Worm (Caenorhabditis elegans) whole organism, dauer: Measurements from ENCODE around the gene F10D7.3.

ENCODE experiments used
- unc-62 ChIP-seq: sonication (generic microtip); optimal IDR thresholded peaks from 2 replicates; lab custom pipeline; 2017; ENCODE audit warnings: missing biosample characterization, missing genetic modification reagents, missing genetic modification characterization

The F10D7.3 gene

DNA sequence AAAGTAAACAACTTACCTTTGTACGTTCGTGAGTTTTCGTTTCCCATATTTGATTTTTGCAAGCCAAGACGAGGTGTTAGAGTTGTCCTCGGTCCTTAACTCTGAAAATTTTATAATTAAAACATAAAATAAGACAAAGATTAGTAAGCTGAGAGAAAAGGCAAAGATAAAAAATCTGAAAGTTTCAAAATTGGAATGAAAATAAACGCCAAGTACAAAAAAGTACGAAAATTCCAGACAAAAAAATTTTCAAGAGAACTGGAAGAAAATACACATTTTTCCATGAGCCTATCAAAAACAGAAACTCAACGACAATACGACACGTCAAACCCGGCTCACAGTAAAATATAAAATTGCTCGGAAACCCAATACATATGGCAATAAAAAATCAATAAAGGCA is 17.1 kb upstream of the F10D7.3 start, which contains the start of gene F10D7.5:
Gene F10D7.5 (minus strand): TSS at position 101 of the 400 bp plus-strand sequence.
- no peak for TF ChIP-seq unc-62 (GFP tag; lab: Kevin White, UChicago)

DNA sequence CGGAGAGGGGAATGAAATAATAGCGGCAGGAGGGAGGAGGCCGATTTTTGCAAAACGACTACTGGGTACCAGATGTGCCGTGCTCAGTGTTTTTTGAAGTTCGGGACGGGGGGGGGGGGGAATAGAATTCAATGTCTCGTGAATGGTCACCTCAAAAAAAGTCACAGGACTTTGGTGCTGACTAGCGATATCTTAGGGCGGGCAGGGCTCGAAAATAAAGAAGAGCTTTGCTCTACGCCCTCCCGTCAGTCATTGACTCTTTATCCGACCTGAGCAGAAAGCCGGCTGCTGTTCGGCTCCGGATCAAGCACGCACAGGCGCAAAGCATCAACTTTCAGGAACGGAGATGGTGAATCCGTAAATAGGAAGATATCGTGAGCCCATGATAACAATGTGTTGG is 16.1 kb upstream of the F10D7.3 start:
- TF ChIP-seq unc-62 (GFP tag; lab: Kevin White, UChicago), result no peak

DNA sequence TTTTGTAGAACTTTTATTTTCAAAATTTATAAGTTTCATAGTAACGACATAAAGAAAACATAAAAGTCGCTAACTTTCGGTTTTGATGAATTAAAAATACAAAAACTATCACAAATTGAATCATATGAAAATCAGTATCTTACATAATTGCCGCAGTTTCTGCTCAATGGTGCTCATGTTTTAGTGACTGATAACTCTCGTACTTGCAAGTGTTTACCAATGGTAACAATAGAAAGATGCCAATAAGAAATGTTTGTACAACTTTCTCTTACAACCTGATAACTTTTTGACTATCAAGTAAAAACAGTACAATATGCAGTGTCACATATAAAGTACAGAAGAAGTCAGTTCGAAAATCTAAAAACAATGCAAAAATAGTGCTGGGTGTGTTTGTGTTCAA is 11.7 kb upstream of the F10D7.3 start:
- TF ChIP-seq unc-62 (GFP tag; lab: Kevin White, UChicago), result no peak

DNA sequence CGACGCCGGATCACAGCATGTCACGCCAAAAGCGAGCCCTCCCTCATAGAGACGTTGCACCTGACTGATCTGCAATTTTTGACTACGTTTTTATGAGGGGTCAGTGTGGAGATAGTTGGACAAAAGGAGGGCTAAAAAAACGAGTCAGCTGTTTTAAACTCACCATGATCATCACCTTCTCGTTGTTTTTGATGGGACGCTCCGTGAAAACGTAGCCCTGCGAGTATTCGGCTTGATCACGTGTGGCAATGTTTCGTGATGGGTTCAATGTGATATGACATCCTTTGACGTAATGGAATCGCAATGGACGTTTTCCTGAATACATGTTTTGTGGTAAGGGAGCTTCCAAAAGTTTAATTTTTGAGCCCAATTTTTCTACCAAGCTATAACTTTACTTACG is 10.7 kb upstream of the F10D7.3 start:
- no peak for TF ChIP-seq unc-62 (GFP tag; lab: Kevin White, UChicago)

DNA sequence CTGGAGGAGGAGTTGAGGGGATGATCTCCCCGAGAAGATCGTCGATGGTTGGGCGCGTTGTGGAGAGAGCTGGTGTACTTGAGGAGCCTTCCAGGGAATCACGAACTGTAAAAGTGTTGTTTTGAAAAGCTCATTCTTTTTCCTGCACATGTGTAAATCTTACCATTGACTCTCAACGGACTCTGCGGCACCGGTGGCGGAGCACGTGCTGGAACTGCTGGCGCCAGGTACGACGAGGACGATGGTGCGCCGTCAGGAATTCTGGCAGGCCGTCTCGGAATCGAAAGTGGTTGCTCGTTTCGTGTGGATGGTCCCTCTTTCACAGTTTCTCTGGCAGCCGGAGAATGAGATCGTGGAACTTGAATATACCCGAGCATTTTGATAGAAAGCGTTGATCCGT is 9.9 kb upstream of the F10D7.3 start:
- no peak for TF ChIP-seq unc-62 (GFP tag; lab: Kevin White, UChicago)

DNA sequence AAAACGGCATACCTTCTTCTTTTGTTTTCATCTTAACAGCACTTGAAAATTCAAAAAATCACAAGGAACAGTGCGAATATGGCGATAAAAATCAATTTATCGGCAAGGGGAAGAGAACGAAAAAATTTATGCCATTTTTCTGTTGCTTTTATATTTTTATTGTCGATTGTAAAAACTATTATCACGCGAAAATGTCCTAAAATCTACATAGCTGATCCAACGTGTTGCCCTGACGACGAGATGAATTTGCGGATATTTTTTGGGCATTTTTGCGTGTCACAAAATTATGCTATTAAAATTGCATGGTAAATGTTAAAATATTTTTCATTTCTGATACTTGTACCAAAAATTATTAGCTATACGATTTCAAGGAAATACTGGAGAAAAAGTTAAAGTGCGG is 7.5 kb upstream of the F10D7.3 start, which contains the start of gene F10D7.4:
Gene F10D7.4 (minus strand): TSS at position 101 of the 400 bp plus-strand sequence.
- TF ChIP-seq unc-62 (GFP tag; lab: Kevin White, UChicago), result no peak

DNA sequence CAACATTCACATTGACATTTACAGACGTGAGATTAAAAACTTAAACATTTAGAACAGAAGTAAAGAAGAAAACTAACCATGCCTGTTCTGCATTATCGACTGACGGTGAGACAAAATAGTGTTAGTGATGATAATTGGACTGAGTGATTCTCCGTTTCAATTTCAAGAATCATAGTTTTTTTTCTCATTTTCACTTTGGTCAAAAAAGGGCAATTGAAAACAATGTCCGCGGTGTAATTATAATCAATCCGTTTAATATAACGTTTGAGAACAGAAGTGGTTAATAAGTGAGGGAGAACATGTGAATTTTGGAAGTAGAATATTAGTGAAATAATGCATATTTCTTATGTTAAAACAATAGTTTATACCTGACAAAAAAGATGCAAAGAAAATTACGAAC is 5.2 kb upstream of the F10D7.3 start, which contains the start of gene F10D7.10:
Gene F10D7.10 (minus strand): TSS at position 101 of the 400 bp plus-strand sequence.
- no peak for TF ChIP-seq unc-62 (GFP tag; lab: Kevin White, UChicago)

DNA sequence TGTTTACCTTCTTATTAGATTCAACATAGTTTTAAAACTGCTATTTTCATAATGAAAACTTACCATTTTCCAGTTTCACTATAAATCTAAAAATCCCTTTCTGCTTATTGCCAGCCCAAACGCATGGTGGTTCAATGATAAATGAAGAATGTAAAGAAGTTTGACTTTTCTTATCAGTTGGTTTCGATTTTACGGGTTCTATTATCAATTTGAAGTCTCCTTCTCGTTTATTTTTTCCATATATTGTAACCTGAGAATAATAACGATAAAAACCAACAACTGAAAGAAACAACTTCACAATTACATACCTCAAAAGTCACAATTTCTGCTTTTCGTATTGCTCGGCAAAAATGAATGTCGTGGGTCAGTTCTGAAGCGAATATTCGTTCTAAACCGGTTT is 4.6 kb upstream of the F10D7.3 start:
- TF ChIP-seq unc-62 (GFP tag; lab: Kevin White, UChicago), result no peak

DNA sequence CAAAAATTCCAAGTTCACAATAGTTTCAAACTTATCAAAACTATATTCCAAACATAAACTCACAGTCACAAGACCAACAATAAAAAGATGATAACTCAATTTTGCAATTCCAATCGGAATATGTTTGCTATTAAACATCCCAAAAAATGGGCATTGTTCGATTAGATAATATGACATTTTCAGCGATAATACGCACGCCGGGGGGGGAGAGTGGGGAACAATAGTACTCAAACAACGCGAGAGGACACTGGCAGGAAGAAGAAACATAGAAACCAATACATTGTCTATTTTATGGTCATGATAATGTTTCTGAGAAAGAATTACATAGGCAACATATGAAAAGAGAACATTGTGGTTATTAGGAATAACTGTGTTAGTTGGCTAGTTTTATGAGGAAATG is 1.4 kb upstream of the F10D7.3 start:
- TF ChIP-seq unc-62 (GFP tag; lab: Kevin White, UChicago), result no peak

DNA sequence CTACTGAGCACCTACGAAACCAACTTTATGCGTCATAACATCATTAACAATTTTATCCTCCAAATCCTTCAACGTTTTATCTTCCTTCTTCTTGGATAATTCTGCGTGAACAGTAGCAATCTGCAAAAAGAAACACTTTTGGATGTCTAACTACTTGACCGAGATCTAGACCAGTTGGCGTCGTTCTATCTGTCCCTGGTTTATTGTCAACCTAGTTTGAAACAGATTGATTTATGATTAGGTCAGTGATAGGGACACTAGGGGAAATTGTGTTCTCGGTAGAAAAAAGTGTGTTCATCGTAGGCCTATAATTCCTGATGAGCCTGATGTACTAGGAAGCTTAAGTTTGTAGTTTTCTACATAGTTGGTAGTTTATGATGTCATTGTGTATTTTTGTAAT is 479 bp downstream of the F10D7.3 start:
- no peak for TF ChIP-seq unc-62 (GFP tag; lab: Kevin White, UChicago)

DNA sequence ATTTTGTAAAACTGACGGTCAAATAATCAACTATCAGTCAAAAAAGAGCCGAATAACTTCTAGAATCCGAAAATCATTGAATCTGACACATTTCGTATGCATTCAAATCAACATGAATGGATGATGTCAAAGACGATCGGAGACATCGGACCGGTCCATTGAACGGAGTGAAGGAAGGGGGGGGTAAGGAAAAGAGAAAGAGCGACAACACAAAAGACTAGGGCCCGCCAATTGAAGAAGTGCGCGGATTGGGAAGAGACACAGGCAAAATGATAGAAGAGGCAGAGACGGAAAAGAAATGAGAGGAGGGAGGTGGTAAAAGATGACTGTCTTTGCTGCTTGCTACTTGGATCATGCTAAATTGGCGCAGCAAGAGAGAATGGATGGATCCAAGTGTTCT is 4.9 kb downstream of the F10D7.3 start:
- TF ChIP-seq unc-62 (GFP tag; lab: Kevin White, UChicago), result no peak

DNA sequence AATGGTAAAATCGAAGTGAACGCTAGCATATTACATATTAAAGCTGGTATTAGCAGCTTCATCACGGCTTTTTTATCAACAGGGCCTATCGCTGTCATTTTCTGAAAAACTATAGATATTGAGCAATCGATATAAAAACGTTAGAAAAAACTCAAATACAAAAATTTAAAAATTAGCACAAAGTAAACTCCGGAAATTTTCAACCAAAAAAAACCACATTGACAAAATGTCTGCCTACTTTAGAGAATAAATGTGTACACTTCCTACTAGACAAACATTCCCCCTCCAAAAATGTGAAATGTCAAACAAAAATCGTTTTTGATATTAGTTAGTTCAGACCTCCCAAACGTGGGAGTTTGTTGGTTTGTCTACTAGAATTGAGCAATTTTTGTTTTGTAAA is 5.9 kb downstream of the F10D7.3 start, which contains the start of gene mfsd-10:
Gene mfsd-10 (minus strand): TSS at position 101 of the 400 bp plus-strand sequence.
- no peak for TF ChIP-seq unc-62 (GFP tag; lab: Kevin White, UChicago)

DNA sequence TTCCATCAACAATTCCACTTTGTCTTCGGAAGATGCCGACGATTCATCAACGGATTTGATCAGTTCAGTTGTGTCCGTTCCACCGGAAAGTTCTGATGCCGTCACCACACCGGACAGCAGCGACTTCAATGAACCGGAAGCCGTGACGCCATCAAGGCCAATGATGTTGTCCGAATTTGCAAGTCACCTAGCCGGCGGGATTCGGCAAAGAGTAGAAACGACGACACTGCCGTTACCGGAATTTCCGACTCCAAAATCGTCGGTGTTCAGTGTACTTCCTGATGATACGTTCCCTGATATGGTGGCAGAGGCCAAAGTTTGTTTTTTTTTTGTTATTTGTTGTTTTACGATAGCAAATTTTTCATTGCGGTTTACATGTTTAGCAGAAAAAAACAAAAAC is 10.9 kb downstream of the F10D7.3 start:
- no peak for TF ChIP-seq unc-62 (GFP tag; lab: Kevin White, UChicago)

DNA sequence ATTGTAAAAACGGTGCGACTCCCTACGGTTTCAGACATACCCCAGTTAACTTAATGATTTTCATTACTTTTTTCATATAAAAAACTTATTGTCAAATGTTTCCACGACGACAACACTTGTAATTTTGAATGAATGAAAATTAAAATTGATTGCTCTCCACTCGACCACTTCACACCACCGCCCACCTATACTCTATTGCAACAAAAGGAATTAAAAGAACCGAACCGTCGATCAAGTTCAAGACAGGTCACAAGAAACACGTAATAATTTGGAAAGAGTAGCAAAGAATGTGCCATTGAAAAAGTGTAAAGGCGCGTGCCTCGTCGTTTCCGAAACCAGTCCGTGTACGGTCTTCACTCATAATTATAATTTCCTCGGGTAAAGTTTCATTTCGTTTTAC is 11.9 kb downstream of the F10D7.3 start, which contains the start of gene F10D7.11:
Gene F10D7.11 (plus strand): TSS at position 301 of the 400 bp plus-strand sequence.
- TF ChIP-seq unc-62 (GFP tag; lab: Kevin White, UChicago), result no peak

DNA sequence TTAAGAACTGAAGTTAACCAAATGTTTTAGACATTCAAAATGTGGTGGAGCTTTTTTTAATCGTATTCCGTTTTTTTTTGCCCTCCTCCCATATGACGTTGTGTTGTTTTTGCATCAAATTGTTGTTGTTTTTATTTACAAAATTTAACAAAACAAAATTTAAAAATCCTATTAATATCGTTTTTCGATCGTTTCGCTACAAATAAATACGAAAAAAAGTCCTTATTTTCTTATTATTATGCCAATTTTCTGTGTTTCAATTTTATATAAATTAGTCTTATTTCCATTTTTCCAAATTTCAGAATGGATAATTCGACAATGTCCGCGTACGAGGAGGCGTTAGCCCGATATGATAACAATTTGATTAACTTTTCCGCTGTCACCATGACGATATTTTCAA is 15.0 kb downstream of the F10D7.3 start, which contains the start of gene npr-36:
Gene npr-36 (plus strand): TSS at position 301 of the 400 bp plus-strand sequence.
- no peak for TF ChIP-seq unc-62 (GFP tag; lab: Kevin White, UChicago)

DNA sequence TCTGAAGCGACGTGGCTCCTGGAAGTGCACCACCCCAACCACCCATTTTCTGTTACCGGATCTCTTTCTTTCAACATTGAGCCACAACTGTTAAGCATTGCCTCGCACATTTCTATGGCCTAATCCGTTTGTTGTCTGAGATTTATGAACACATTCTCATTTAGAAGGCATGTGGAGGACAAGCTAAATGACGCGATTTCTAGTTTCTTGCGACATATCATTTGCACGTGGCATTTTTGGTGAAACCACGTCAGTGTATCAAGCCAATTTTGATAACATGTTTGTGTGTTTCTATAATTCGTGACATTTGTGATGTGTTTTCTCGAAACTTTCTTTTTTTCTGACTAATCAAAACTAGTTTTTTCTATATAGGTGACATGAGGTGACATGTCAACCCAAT is 17.7 kb downstream of the F10D7.3 start:
- TF ChIP-seq unc-62 (GFP tag; lab: Kevin White, UChicago), result no peak

DNA sequence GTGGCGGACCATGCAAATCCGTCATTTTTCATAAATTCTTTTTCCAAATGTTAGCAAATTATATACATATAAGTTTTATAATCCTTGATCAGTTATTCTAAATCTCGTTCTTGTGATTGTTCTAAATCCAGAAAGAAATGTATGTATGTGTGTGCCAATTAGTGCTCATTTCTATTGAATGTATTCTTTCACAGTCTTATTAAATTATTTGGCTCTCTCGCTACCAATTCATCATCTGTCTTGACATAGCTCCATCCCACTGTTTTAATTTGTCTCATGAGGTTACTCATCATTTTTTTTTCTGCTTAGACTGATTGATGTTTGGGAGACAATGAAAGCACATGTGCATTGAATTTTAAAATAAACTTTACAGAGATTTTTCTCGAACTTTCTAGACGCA is 19.0 kb downstream of the F10D7.3 start:
- no peak for TF ChIP-seq unc-62 (GFP tag; lab: Kevin White, UChicago)

DNA sequence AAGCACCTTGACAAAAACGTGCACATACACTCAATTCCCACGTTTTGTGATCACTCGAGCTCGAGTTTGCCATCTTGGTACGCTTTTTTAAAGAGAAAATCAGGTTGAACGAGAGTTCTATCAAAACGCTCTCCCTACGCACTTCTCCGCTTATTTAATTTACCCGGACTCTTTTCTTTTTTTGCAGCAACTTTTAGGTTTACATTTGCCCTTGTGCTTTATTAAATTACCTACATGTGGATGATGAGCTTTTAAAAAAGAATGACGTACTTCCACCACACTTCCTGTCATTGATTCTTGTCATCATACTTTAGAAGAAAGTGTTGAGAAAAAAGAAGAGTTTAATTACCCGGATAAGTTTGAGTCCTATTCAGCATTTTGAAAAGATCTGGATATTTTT is 22.3 kb downstream of the F10D7.3 start:
- no peak for TF ChIP-seq unc-62 (GFP tag; lab: Kevin White, UChicago)
